Worm (Caenorhabditis elegans) whole organism, young adult: ENCODE data around the gene C05C8.1.

Experiments
- B0336.3 ChIP-seq: fragments of 200-800 bp; sonication (Bioruptor generic); IDR thresholded peaks from 2 replicates; pipeline ENCODE4 v1.3.6; 2022; ENCODE audit warnings: missing genetic modification characterization, missing compliant biosample characterization
- F33H1.4 ChIP-seq: fragments of 200-800 bp; sonication (Bioruptor generic); IDR thresholded peaks from 2 replicates; pipeline ENCODE4 v1.3.6; 2022; ENCODE audit warnings: missing genetic modification reagents, missing genetic modification characterization, missing compliant biosample characterization
- F55B11.4 ChIP-seq: sonication (generic microtip); optimal IDR thresholded peaks from 2 replicates; lab custom pipeline; 2016; ENCODE audit warnings: missing compliant biosample characterization, missing genetic modification characterization, borderline replicate concordance; ENCODE audit not compliant: insufficient read depth
- Y56A3A.18 ChIP-seq: fragments of 200-800 bp; sonication (Bioruptor generic); IDR thresholded peaks from 2 replicates; pipeline ENCODE4 v1.3.6; 2022; ENCODE audit warnings: missing genetic modification reagents, missing genetic modification characterization, missing compliant biosample characterization
- aptf-2 ChIP-seq: fragments of 200-800 bp; sonication (Bioruptor generic); conservative IDR thresholded peaks from 2 replicates; pipeline ENCODE4 v1.3.6; 2022; ENCODE audit warnings: missing genetic modification reagents, missing genetic modification characterization, missing compliant biosample characterization
- aptf-3 ChIP-seq: fragments of 200-800 bp; sonication (Bioruptor generic); IDR thresholded peaks from 2 replicates; pipeline ENCODE4 v1.3.6; 2022; ENCODE audit warnings: missing genetic modification characterization, missing compliant biosample characterization
- athp-1 ChIP-seq: sonication (generic microtip); optimal IDR thresholded peaks from 2 replicates; lab custom pipeline; 2017; ENCODE audit warnings: mild to moderate bottlenecking, missing genetic modification characterization, missing compliant biosample characterization
- attf-5 ChIP-seq: fragments of 200-800 bp; sonication (Bioruptor generic); optimal IDR thresholded peaks from 2 replicates; lab custom pipeline; 2018; ENCODE audit warnings: mild to moderate bottlenecking, missing genetic modification characterization, missing compliant biosample characterization
- cebp-2 ChIP-seq: fragments of 200-800 bp; sonication (Bioruptor generic); IDR thresholded peaks from 2 replicates; pipeline ENCODE4 v1.3.6; 2022; ENCODE audit warnings: missing genetic modification characterization, missing compliant biosample characterization
- ceh-58 ChIP-seq: fragments of 200-800 bp; sonication (Bioruptor generic); IDR thresholded peaks from 2 replicates; pipeline ENCODE4 v1.3.6; 2022; ENCODE audit warnings: missing genetic modification characterization, missing compliant biosample characterization
- ceh-79 ChIP-seq: sonication (generic microtip); optimal IDR thresholded peaks from 2 replicates; lab custom pipeline; 2017; ENCODE audit warnings: mild to moderate bottlenecking, missing genetic modification characterization, missing compliant biosample characterization
- egl-44 ChIP-seq: fragments of 200-800 bp; sonication (Bioruptor generic); IDR thresholded peaks from 2 replicates; pipeline ENCODE4 v1.3.6; 2022; ENCODE audit warnings: missing genetic modification reagents, missing genetic modification characterization, missing compliant biosample characterization
- egrh-3 ChIP-seq: fragments of 200-800 bp; sonication (Bioruptor generic); IDR thresholded peaks from 2 replicates; pipeline ENCODE4 v1.3.6; 2022; ENCODE audit warnings: missing genetic modification reagents, missing genetic modification characterization, missing compliant biosample characterization
- fkh-3 ChIP-seq: sonication (generic microtip); optimal IDR thresholded peaks from 2 replicates; lab custom pipeline; 2016; ENCODE audit warnings: mild to moderate bottlenecking, missing genetic modification characterization, missing compliant biosample characterization
- hlh-12 ChIP-seq: sonication (generic microtip); optimal IDR thresholded peaks from 2 replicates; lab custom pipeline; 2016; ENCODE audit warnings: missing genetic modification characterization, missing compliant biosample characterization
- hlh-26 ChIP-seq: fragments of 200-800 bp; sonication (Bioruptor generic); conservative IDR thresholded peaks from 2 replicates; pipeline ENCODE4 v1.3.6; 2022; ENCODE audit warnings: missing genetic modification reagents, missing genetic modification characterization, missing compliant biosample characterization
- let-526 ChIP-seq: fragments of 200-800 bp; sonication (Bioruptor generic); IDR thresholded peaks from 2 replicates; pipeline ENCODE4 v1.3.6; 2022; ENCODE audit warnings: missing genetic modification reagents, missing genetic modification characterization, missing compliant biosample characterization
- lin-35 ChIP-seq, 3 experiments: fragments of 150-350 bp in 2 of 3; sonication (generic microtip) in 1 of 3; optimal IDR thresholded peaks; 2 replicates each; lab custom pipeline; 2014 to 2018; ENCODE audit warnings: missing biosample characterization in 3 of 3, missing genetic modification characterization in 3 of 3, missing genetic modification reagents in 3 of 3
- lin-54 ChIP-seq: fragments of 200-800 bp; sonication (Bioruptor generic); optimal IDR thresholded peaks from 2 replicates; lab custom pipeline; 2018; ENCODE audit warnings: mild to moderate bottlenecking, missing genetic modification characterization, missing compliant biosample characterization
- lir-1 ChIP-seq: fragments of 200-800 bp; sonication (Bioruptor generic); conservative IDR thresholded peaks from 2 replicates; pipeline ENCODE4 v1.3.6; 2022; ENCODE audit warnings: missing genetic modification reagents, missing genetic modification characterization, missing compliant biosample characterization
- madf-3 ChIP-seq: fragments of 200-800 bp; sonication (Bioruptor generic); IDR thresholded peaks from 2 replicates; pipeline ENCODE4 v1.3.6; 2022; ENCODE audit warnings: missing genetic modification reagents, missing genetic modification characterization, missing compliant biosample characterization
- madf-6 ChIP-seq: fragments of 200-800 bp; sonication (Bioruptor generic); IDR thresholded peaks from 2 replicates; pipeline ENCODE4 v1.3.6; 2022; ENCODE audit warnings: missing genetic modification reagents, missing genetic modification characterization, missing compliant biosample characterization
- mxl-1 ChIP-seq: sonication (generic microtip); optimal IDR thresholded peaks from 2 replicates; lab custom pipeline; 2016; ENCODE audit warnings: missing genetic modification characterization, missing compliant biosample characterization
- nfyb-1 ChIP-seq: fragments of 200-800 bp; sonication (Bioruptor generic); IDR thresholded peaks from 2 replicates; pipeline ENCODE4 v1.3.6; 2022; ENCODE audit warnings: missing genetic modification reagents, missing genetic modification characterization, missing compliant biosample characterization
- nhr-120 ChIP-seq: fragments of 200-800 bp; sonication (Bioruptor generic); IDR thresholded peaks from 2 replicates; pipeline ENCODE4 v1.3.6; 2022; ENCODE audit warnings: missing genetic modification characterization, missing compliant biosample characterization
- pbrm-1 ChIP-seq: fragments of 200-800 bp; sonication (Bioruptor generic); IDR thresholded peaks from 2 replicates; pipeline ENCODE4 v1.3.6; 2022; ENCODE audit warnings: missing genetic modification reagents, missing genetic modification characterization, missing compliant biosample characterization
- sdz-38 ChIP-seq: sonication (generic microtip); optimal IDR thresholded peaks from 2 replicates; lab custom pipeline; 2016; ENCODE audit warnings: missing genotype, missing genetic modification characterization, missing compliant biosample characterization
- snpc-1.3 ChIP-seq: sonication (generic microtip); optimal IDR thresholded peaks from 2 replicates; lab custom pipeline; 2017; ENCODE audit warnings: missing genetic modification characterization, mild to moderate bottlenecking, missing compliant biosample characterization, antibody characterized with exemption, moderate library complexity, missing genotype, missing genetic modification reagents; ENCODE audit not compliant: insufficient read depth
- snpc-3.4 ChIP-seq: sonication (generic microtip); optimal IDR thresholded peaks from 2 replicates; lab custom pipeline; 2017; ENCODE audit warnings: missing genetic modification characterization, mild to moderate bottlenecking, missing compliant biosample characterization, antibody characterized with exemption, moderate library complexity, missing genotype, missing genetic modification reagents
- snpc-4 ChIP-seq, 5 experiments: fragments of 150-350 bp in 1 of 5; sonication (generic microtip) in 4 of 5; optimal IDR thresholded peaks; 2 replicates each; lab custom pipeline; 2014 to 2018; ENCODE audit warnings: missing genetic modification characterization in 5 of 5, missing biosample characterization in 3 of 5, antibody characterized with exemption in 2 of 5, mild to moderate bottlenecking in 2 of 5, missing compliant biosample characterization in 2 of 5, missing genotype in 2 of 5, moderate library complexity in 2 of 5, missing genetic modification reagents in 1 of 5
- sptf-2 ChIP-seq: fragments of 200-800 bp; sonication (Bioruptor generic); optimal IDR thresholded peaks from 2 replicates; lab custom pipeline; 2018; ENCODE audit warnings: mild to moderate bottlenecking, missing genetic modification characterization, missing compliant biosample characterization
- tbx-9 ChIP-seq: sonication (generic microtip); optimal IDR thresholded peaks from 2 replicates; lab custom pipeline; 2016; ENCODE audit warnings: borderline replicate concordance, missing genetic modification characterization, inconsistent platforms, missing compliant biosample characterization
- tlf-1 ChIP-seq: fragments of 200-800 bp; sonication (Bioruptor generic); optimal IDR thresholded peaks from 2 replicates; lab custom pipeline; 2018; ENCODE audit warnings: mild to moderate bottlenecking, missing genetic modification characterization, missing compliant biosample characterization
- unc-62 ChIP-seq: fragments of 150-350 bp; optimal IDR thresholded peaks from 2 replicates; lab custom pipeline; 2014; ENCODE audit warnings: missing biosample characterization, missing genetic modification reagents, missing genetic modification characterization
- xnd-1 ChIP-seq: sonication (generic microtip); optimal IDR thresholded peaks from 2 replicates; lab custom pipeline; 2016; ENCODE audit warnings: missing genotype, missing genetic modification reagents, missing genetic modification characterization, missing compliant biosample characterization
- zfh-2 ChIP-seq: fragments of 200-800 bp; sonication (Bioruptor generic); conservative IDR thresholded peaks from 2 replicates; pipeline ENCODE4 v1.3.6; 2022; ENCODE audit warnings: missing genetic modification reagents, missing genetic modification characterization, missing compliant biosample characterization
- zim-3 ChIP-seq: sonication (generic microtip); optimal IDR thresholded peaks from 2 replicates; lab custom pipeline; 2017; ENCODE audit warnings: mild to moderate bottlenecking, missing genetic modification characterization, moderate library complexity, missing compliant biosample characterization
- ztf-26 ChIP-seq: sonication (generic microtip); optimal IDR thresholded peaks from 2 replicates; lab custom pipeline; 2017; ENCODE audit warnings: missing genetic modification characterization, missing compliant biosample characterization
- ztf-28 ChIP-seq: fragments of 200-800 bp; sonication (Bioruptor generic); IDR thresholded peaks from 2 replicates; pipeline ENCODE4 v1.3.6; 2022; ENCODE audit warnings: missing genetic modification reagents, missing genetic modification characterization, missing compliant biosample characterization
- ztf-3 ChIP-seq: fragments of 200-800 bp; sonication (Bioruptor generic); optimal IDR thresholded peaks from 2 replicates; lab custom pipeline; 2018; ENCODE audit warnings: mild to moderate bottlenecking, missing genetic modification characterization, missing compliant biosample characterization
- ztf-6 ChIP-seq: fragments of 200-800 bp; sonication (Bioruptor generic); IDR thresholded peaks from 2 replicates; pipeline ENCODE4 v1.3.6; 2022; ENCODE audit warnings: missing genetic modification reagents, missing genetic modification characterization, missing compliant biosample characterization

The C05C8.1 gene

ce11 chrV:7239471-7239870, at the start of gene C05C8.1:
TSS of gene C05C8.1 (plus strand) at chrV:7239771.
- TF ChIP-seq ztf-28 (GFP tag; lab: Robert Waterston, UW) (no peak), xnd-1 (tag; lab: Kevin White, UChicago) (no peak), sptf-2 (no peak), egrh-3 (GFP tag; lab: Robert Waterston, UW) (no peak), hlh-12 (tag; lab: Kevin White, UChicago) (no peak), F33H1.4 (GFP tag; lab: Robert Waterston, UW) (no peak), zfh-2 (GFP tag; lab: Robert Waterston, UW) (no peak), ztf-26 (tag; lab: Kevin White, UChicago) (no peak), ztf-6 (GFP tag; lab: Robert Waterston, UW) (no peak), madf-3 (no peak), tbx-9 (no peak), aptf-3 (GFP tag; lab: Robert Waterston, UW) (no peak), B0336.3 (GFP tag; lab: Robert Waterston, UW) (no peak), egl-44 (GFP tag; lab: Robert Waterston, UW) (no peak), mxl-1 (tag; lab: Kevin White, UChicago) (no peak), ztf-3 (no peak), Y56A3A.18 (GFP tag; lab: Robert Waterston, UW) (no peak), let-526 (GFP tag; lab: Robert Waterston, UW) (no peak), nfyb-1 (GFP tag; lab: Robert Waterston, UW) (no peak)
- TF ChIP-seq, all 124 proteins: peak for 0

ce11 chrV:7193562-7193961, 46.0 kb upstream of the C05C8.1 start, which contains the start of gene F09G2.8:
TSS of gene F09G2.8 (minus strand) at chrV:7193662.
- TF ChIP-seq hlh-26 (GFP tag; lab: Robert Waterston, UW) (no peak), nhr-120 (no peak), zim-3 (tag; lab: Kevin White, UChicago) (no peak), tlf-1 (GFP tag; lab: Kevin White, UChicago) (no peak), hlh-12 (tag; lab: Kevin White, UChicago) (no peak), madf-6 (GFP tag; lab: Robert Waterston, UW) (0 out of 2 replicates have a peak, but pooled peaks have one; percentile 11), lir-1 (GFP tag; lab: Robert Waterston, UW) (no peak), sdz-38 (tag; lab: Kevin White, UChicago) (no peak)

ce11 chrV:7194818-7195217, 44.8 kb upstream of the C05C8.1 start:
- TF ChIP-seq egrh-3 (GFP tag; lab: Robert Waterston, UW) (0 out of 2 replicates have a peak, but pooled peaks have one; percentile 22), pbrm-1 (GFP tag; lab: Robert Waterston, UW) (0 out of 2 replicates have a peak, but pooled peaks have one; percentile 11), zfh-2 (GFP tag; lab: Robert Waterston, UW) (peak; percentile 66; the same call in 1 of the 2 replicates), ceh-79 (tag; lab: Kevin White, UChicago) (no peak), sptf-2 (no peak)

- no peak for TF ChIP-seq snpc-1.3
- TF ChIP-seq fkh-3, result no peak
- 0 out of 2 replicates have a peak, but pooled peaks have one; percentile 22 for TF ChIP-seq madf-3
Measured at ce11 chrV:7196037-7196436, 43.5 kb upstream of the C05C8.1 start, which contains the start of gene attf-2. TSS of gene attf-2 (minus strand) at chrV:7196137.

- peak; percentile 93 for TF ChIP-seq lin-54 (GFP tag; lab: Kevin White, UChicago)
- peak; percentile 5 for TF ChIP-seq mxl-1 (tag; lab: Kevin White, UChicago)
- TF ChIP-seq F55B11.4 (tag; lab: Kevin White, UChicago), result no peak
- TF ChIP-seq aptf-2, result no peak
- peak; percentile 3 to 93 (median 10) for TF ChIP-seq lin-35 (GFP tag; optimal IDR thresholded peaks at IDR 0.05; lab: Kevin White, UChicago)
- no peak for TF ChIP-seq fkh-3
- TF ChIP-seq athp-1 (tag; lab: Kevin White, UChicago), result peak; percentile 66
- TF ChIP-seq ceh-58 (GFP tag; lab: Robert Waterston, UW), result no peak
- TF ChIP-seq unc-62 (GFP tag; lab: Kevin White, UChicago), result peak; percentile 13
- no peak for TF ChIP-seq snpc-4 (GFP tag; optimal IDR thresholded peaks at IDR 0.05; lab: Kevin White, UChicago)
- peak; percentile 34 to 78 (median 70) for TF ChIP-seq snpc-4 (tag; optimal IDR thresholded peaks at IDR 0.05; lab: Kevin White, UChicago)
- peak; percentile 88 for TF ChIP-seq snpc-3.4
- peak; percentile 96 for TF ChIP-seq attf-5
- TF ChIP-seq hlh-12 (tag; lab: Kevin White, UChicago), result no peak
- TF ChIP-seq cebp-2 (GFP tag; lab: Robert Waterston, UW), result no peak
Measured at ce11 chrV:7196498-7196966, 43.0 kb upstream of the C05C8.1 start, which contains the start of gene F09G2.2. TSS of gene F09G2.2 (plus strand) at chrV:7196916.
